Fruit fly (Drosophila melanogaster): ENCODE results near the gene CG33490.

- TF ChIP-seq psq (optimal IDR thresholded peaks at IDR 0.05) (no peak), usp (GFP tag; optimal IDR thresholded peaks at IDR 0.05) (no peak), Dll (optimal IDR thresholded peaks at IDR 0.05) (no peak)
These were observed 26.5 kb downstream of the CG33490 start for dm6 chr3L:11548009-11548408.

Measured in whole organism.